Worm (Caenorhabditis elegans) whole organism, L2 larva: ENCODE results near the gene clec-228.

Source experiments
- C34F6.9 ChIP-seq: fragments of 150-350 bp; optimal IDR thresholded peaks from 2 replicates; lab custom pipeline; 2014; ENCODE audit warnings: missing biosample characterization, missing genetic modification characterization
- aly-2 ChIP-seq: fragments of 150-350 bp; optimal IDR thresholded peaks from 2 replicates; lab custom pipeline; 2014; ENCODE audit warnings: missing biosample characterization, missing genetic modification characterization
- ama-1 ChIP-seq: fragments of 150-350 bp; optimal IDR thresholded peaks from 2 replicates; lab custom pipeline; 2018; ENCODE audit warnings: inconsistent platforms
- fos-1 ChIP-seq: fragments of 150-350 bp; optimal IDR thresholded peaks from 2 replicates; lab custom pipeline; 2014; ENCODE audit warnings: missing biosample characterization, missing genetic modification characterization
- lin-39 ChIP-seq: fragments of 150-350 bp; optimal IDR thresholded peaks from 2 replicates; lab custom pipeline; 2014; ENCODE audit warnings: missing biosample characterization, missing genetic modification reagents, missing genetic modification characterization
- nhr-11 ChIP-seq: fragments of 150-350 bp; optimal IDR thresholded peaks from 2 replicates; lab custom pipeline; 2014; ENCODE audit warnings: missing biosample characterization, missing genetic modification characterization
- nhr-12 ChIP-seq: fragments of 150-350 bp; optimal IDR thresholded peaks from 2 replicates; lab custom pipeline; 2014; ENCODE audit warnings: missing biosample characterization, missing genetic modification characterization
- sma-9 ChIP-seq, 2 experiments: fragments of 150-350 bp in 1 of 2; sonication (generic microtip) in 1 of 2; optimal IDR thresholded peaks; 2 replicates each; lab custom pipeline; 2014 to 2016; ENCODE audit warnings: missing genetic modification characterization in 2 of 2, mild to moderate bottlenecking in 1 of 2, missing biosample characterization in 1 of 2, missing compliant biosample characterization in 1 of 2, missing genetic modification reagents in 1 of 2, moderate library complexity in 1 of 2
- snpc-4 ChIP-seq: fragments of 150-350 bp; optimal IDR thresholded peaks from 2 replicates; lab custom pipeline; 2014; ENCODE audit warnings: missing biosample characterization, missing genetic modification characterization
- unc-39 ChIP-seq: fragments of 150-350 bp; optimal IDR thresholded peaks from 2 replicates; lab custom pipeline; 2014; ENCODE audit warnings: missing biosample characterization, missing genetic modification characterization
- unc-62 ChIP-seq: fragments of 150-350 bp; optimal IDR thresholded peaks from 2 replicates; lab custom pipeline; 2014; ENCODE audit warnings: missing biosample characterization, missing genetic modification reagents, missing genetic modification characterization

ce11 chrV:15337405-15337804 lies 1.9 kb downstream of the clec-228 start, which contains the start of gene wrt-7:
- TF ChIP-seq C34F6.9 (no peak), snpc-4 (tag; lab: Kevin White, UChicago) (no peak), sma-9 (GFP tag; optimal IDR thresholded peaks at IDR 0.05; lab: Kevin White, UChicago) (no peak), sma-9 (tag; optimal IDR thresholded peaks at IDR 0.05; lab: Kevin White, UChicago) (no peak), unc-62 (no peak), unc-39 (tag; lab: Kevin White, UChicago) (no peak), ama-1 (no peak), fos-1 (no peak), nhr-12 (tag; lab: Kevin White, UChicago) (no peak), lin-39 (tag; lab: Kevin White, UChicago) (no peak), nhr-11 (tag; lab: Kevin White, UChicago) (no peak), aly-2 (tag; lab: Kevin White, UChicago) (no peak)
